Worm (Caenorhabditis elegans) whole organism, mixed stage, embryonic: Measurements from ENCODE around the gene F25E5.2.

Experiments used
- mls-2 ChIP-seq: sonication (generic microtip); optimal IDR thresholded peaks from 2 replicates; lab custom pipeline; 2016; ENCODE audit warnings: mild to moderate bottlenecking, missing genetic modification characterization, moderate library complexity, missing compliant biosample characterization
- nhr-76 ChIP-seq: sonication (generic microtip); optimal IDR thresholded peaks from 2 replicates; lab custom pipeline; 2017; ENCODE audit warnings: missing biosample characterization, missing genetic modification characterization

DNA sequence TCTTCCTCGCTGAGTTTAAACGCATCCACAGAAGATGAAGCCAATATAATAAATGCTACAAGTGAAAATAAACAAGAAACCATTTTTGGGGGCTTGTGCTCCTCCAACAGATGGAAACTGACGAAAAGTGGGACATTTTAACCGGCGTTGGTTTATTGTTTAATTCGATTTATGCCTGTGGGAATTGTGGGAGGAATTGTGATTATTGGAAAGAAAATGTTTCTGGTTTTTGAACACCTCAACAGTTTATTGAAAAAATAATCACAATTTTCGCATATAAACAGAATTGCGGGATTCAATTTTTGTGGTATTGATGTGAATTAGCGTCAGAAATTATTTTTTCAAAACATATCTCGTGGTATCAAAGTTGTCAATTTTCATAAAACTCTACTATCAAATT, 872 bp upstream of the F25E5.2 start, which contains the start of gene try-8:
- TF ChIP-seq mls-2 (tag; lab: Kevin White, UChicago) (no peak), nhr-76 (no peak)
